Fruit fly (Drosophila melanogaster) whole organism, prepupa: Measurements from ENCODE around the gene pkm.

Source experiments
- Blimp-1 ChIP-seq: fragments of 200-800 bp; sonication (Bioruptor generic); optimal IDR thresholded peaks from 3 replicates; lab custom pipeline; 2017; ENCODE audit warnings: missing biosample characterization, missing genetic modification characterization, mild to moderate bottlenecking, moderate library complexity, missing genetic modification reagents
- CG11762 ChIP-seq: fragments of 200-800 bp; sonication (Bioruptor generic); optimal IDR thresholded peaks from 3 replicates; lab custom pipeline; 2016; ENCODE audit warnings: missing biosample characterization, missing genetic modification characterization; ENCODE audit not compliant: insufficient read depth
- CG15336 ChIP-seq: fragments of 200-800 bp; sonication (Bioruptor generic); IDR thresholded peaks from 2 replicates; pipeline ENCODE4 v1.3.6; 2022; ENCODE audit warnings: missing biosample characterization, missing genetic modification characterization
- CG3032 ChIP-seq: fragments of 200-800 bp; optimal IDR thresholded peaks from 2 replicates; lab custom pipeline; 2019; ENCODE audit warnings: missing biosample characterization, mild to moderate bottlenecking, missing genetic modification characterization, moderate library complexity
- CG34406 ChIP-seq: fragments of 200-800 bp; sonication (Bioruptor generic); optimal IDR thresholded peaks from 3 replicates; lab custom pipeline; 2016; ENCODE audit warnings: missing biosample characterization, missing genetic modification characterization
- CG3919 ChIP-seq: fragments of 200-800 bp; sonication (Bioruptor generic); optimal IDR thresholded peaks from 3 replicates; lab custom pipeline; 2016; ENCODE audit warnings: missing biosample characterization, missing genetic modification characterization
- CG6163 ChIP-seq: fragments of 200-800 bp; sonication (Bioruptor generic); IDR thresholded peaks from 3 replicates; pipeline ENCODE4 v1.3.6; 2022; ENCODE audit warnings: missing biosample characterization, missing genetic modification characterization
- CG6792 ChIP-seq: fragments of 200-800 bp; sonication (Bioruptor generic); optimal IDR thresholded peaks from 3 replicates; lab custom pipeline; 2016; ENCODE audit warnings: missing biosample characterization, missing genetic modification characterization
- CG6808 ChIP-seq: fragments of 200-800 bp; sonication (Bioruptor generic); optimal IDR thresholded peaks from 3 replicates; lab custom pipeline; 2017; ENCODE audit warnings: missing biosample characterization, missing genetic modification characterization, mild to moderate bottlenecking, moderate library complexity, missing genetic modification reagents
- CG6854 ChIP-seq: fragments of 200-800 bp; sonication (Bioruptor generic); optimal IDR thresholded peaks from 2 replicates; lab custom pipeline; 2017; ENCODE audit warnings: missing biosample characterization, mild to moderate bottlenecking, missing genetic modification characterization
- CG7368 ChIP-seq: fragments of 200-800 bp; sonication (Bioruptor generic); optimal IDR thresholded peaks from 3 replicates; lab custom pipeline; 2016; ENCODE audit warnings: missing biosample characterization, missing genetic modification characterization
- CG8319 ChIP-seq: fragments of 200-800 bp; sonication (Bioruptor generic); optimal IDR thresholded peaks from 3 replicates; lab custom pipeline; 2016; ENCODE audit warnings: missing biosample characterization, missing genetic modification characterization
- CG8632 ChIP-seq: fragments of 200-800 bp; sonication (Bioruptor generic); optimal IDR thresholded peaks from 3 replicates; lab custom pipeline; 2016; ENCODE audit warnings: missing biosample characterization, missing genetic modification characterization
- CG9139 ChIP-seq: fragments of 200-800 bp; sonication (Bioruptor generic); optimal IDR thresholded peaks from 3 replicates; lab custom pipeline; 2017; ENCODE audit warnings: missing biosample characterization, mild to moderate bottlenecking, missing genetic modification characterization
- Eip75B ChIP-seq: fragments of 200-800 bp; sonication (Bioruptor generic); optimal IDR thresholded peaks from 3 replicates; lab custom pipeline; 2016; ENCODE audit warnings: missing biosample characterization, missing genetic modification characterization
- Eip78C ChIP-seq: fragments of 200-800 bp; sonication (Bioruptor generic); peaks from one replicate; lab custom pipeline; 2016; ENCODE audit warnings: missing biosample characterization, missing genetic modification characterization
- Eip93F ChIP-seq: fragments of 200-800 bp; sonication (Bioruptor generic); optimal IDR thresholded peaks from 2 replicates; lab custom pipeline; 2016; ENCODE audit warnings: missing biosample characterization, mild to moderate bottlenecking, missing genetic modification characterization
- Ets96B ChIP-seq: fragments of 200-800 bp; optimal IDR thresholded peaks from 2 replicates; lab custom pipeline; 2019; ENCODE audit warnings: missing biosample characterization, mild to moderate bottlenecking, missing genetic modification characterization, moderate library complexity
- Gug ChIP-seq: fragments of 200-800 bp; sonication (Bioruptor generic); IDR thresholded peaks from 2 replicates; pipeline ENCODE4 v1.3.6; 2022; ENCODE audit warnings: missing biosample characterization, missing genetic modification characterization
- Hr39 ChIP-seq: fragments of 200-800 bp; sonication (Bioruptor generic); optimal IDR thresholded peaks from 2 replicates; lab custom pipeline; 2016; ENCODE audit warnings: missing biosample characterization, missing genetic modification characterization
- Hr4 ChIP-seq: fragments of 200-800 bp; sonication (Bioruptor generic); optimal IDR thresholded peaks from 3 replicates; lab custom pipeline; 2016; ENCODE audit warnings: missing biosample characterization, missing genetic modification characterization
- Lpt ChIP-seq: fragments of 200-800 bp; sonication (Bioruptor generic); optimal IDR thresholded peaks from 3 replicates; lab custom pipeline; 2016; ENCODE audit warnings: missing biosample characterization, missing genetic modification characterization
- Met ChIP-seq: fragments of 200-800 bp; sonication (Bioruptor generic); optimal IDR thresholded peaks from 3 replicates; lab custom pipeline; 2016; ENCODE audit warnings: missing biosample characterization, missing genetic modification characterization
- Smox ChIP-seq: fragments of 200-800 bp; sonication (Bioruptor generic); optimal IDR thresholded peaks from 3 replicates; lab custom pipeline; 2016; ENCODE audit warnings: missing biosample characterization, missing genetic modification characterization
- Sox102F ChIP-seq: fragments of 200-800 bp; sonication (Bioruptor generic); optimal IDR thresholded peaks from 2 replicates; lab custom pipeline; 2016; ENCODE audit warnings: missing biosample characterization, mild to moderate bottlenecking, missing genetic modification characterization
- acj6 ChIP-seq: fragments of 200-800 bp; sonication (Bioruptor generic); optimal IDR thresholded peaks from 3 replicates; lab custom pipeline; 2016; ENCODE audit warnings: missing biosample characterization, missing genetic modification characterization
- eg ChIP-seq: fragments of 200-800 bp; sonication (Bioruptor generic); IDR thresholded peaks from 3 replicates; pipeline ENCODE4 v1.3.6; 2022; ENCODE audit warnings: missing biosample characterization, missing genetic modification characterization
- fd59A ChIP-seq: fragments of 200-800 bp; sonication (Bioruptor generic); optimal IDR thresholded peaks from 2 replicates; lab custom pipeline; 2017; ENCODE audit warnings: missing biosample characterization, mild to moderate bottlenecking, missing genetic modification characterization, missing genetic modification reagents
- fd85E ChIP-seq: fragments of 200-800 bp; sonication (Bioruptor generic); optimal IDR thresholded peaks from 3 replicates; lab custom pipeline; 2016; ENCODE audit warnings: missing biosample characterization, missing genetic modification characterization
- fkh ChIP-seq: fragments of 200-800 bp; sonication (Bioruptor generic); optimal IDR thresholded peaks from 3 replicates; lab custom pipeline; 2017; ENCODE audit warnings: missing biosample characterization, mild to moderate bottlenecking, missing genetic modification characterization, moderate library complexity
- net ChIP-seq: fragments of 200-800 bp; sonication (Bioruptor generic); optimal IDR thresholded peaks from 3 replicates; lab custom pipeline; 2016; ENCODE audit warnings: missing biosample characterization, missing genetic modification characterization
- pdm3 ChIP-seq: fragments of 200-800 bp; sonication (Bioruptor generic); optimal IDR thresholded peaks from 3 replicates; lab custom pipeline; 2016; ENCODE audit warnings: missing biosample characterization, missing genetic modification characterization
- ss ChIP-seq, 2 experiments: fragments of 200-800 bp; sonication (Bioruptor generic); optimal IDR thresholded peaks; 2 replicates in 1 of 2; 3 replicates in 1 of 2; lab custom pipeline; 2017 to 2018; ENCODE audit warnings: mild to moderate bottlenecking in 2 of 2, missing biosample characterization in 2 of 2, missing genetic modification characterization in 2 of 2, moderate library complexity in 1 of 2
- svp ChIP-seq: fragments of 200-800 bp; sonication (Bioruptor generic); peaks from one replicate; lab custom pipeline; 2016; ENCODE audit warnings: missing biosample characterization, missing genetic modification characterization
- topi ChIP-seq: fragments of 200-800 bp; sonication (Bioruptor generic); optimal IDR thresholded peaks from 3 replicates; lab custom pipeline; 2016; ENCODE audit warnings: missing biosample characterization, missing genetic modification characterization
- vri ChIP-seq: fragments of 200-800 bp; sonication (Bioruptor generic); optimal IDR thresholded peaks from 3 replicates; lab custom pipeline; 2016; ENCODE audit warnings: missing biosample characterization, mild to moderate bottlenecking, missing genetic modification characterization

The pkm gene

DNA sequence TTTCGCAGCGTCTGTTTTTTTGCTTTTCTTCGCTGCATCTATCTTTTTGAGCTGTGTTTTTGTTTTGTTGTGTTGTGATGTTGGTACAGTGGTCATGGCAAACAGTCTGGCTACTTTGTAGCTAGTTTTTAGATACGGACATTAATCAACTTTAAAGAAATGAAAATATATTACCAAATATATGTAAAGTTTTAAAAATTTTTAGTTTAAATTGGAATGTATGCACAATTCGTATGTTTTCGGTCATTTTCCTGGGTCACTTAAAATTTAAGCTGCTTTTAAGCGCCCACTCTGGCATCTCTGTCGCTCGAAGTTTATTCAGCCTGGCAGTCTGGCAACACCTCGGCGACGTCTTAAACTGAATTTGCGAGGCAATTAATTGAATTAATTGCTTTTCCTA is 7.4 kb downstream of the pkm start, which contains the start of gene CG11695 (continued):
- TF ChIP-seq Sox102F (GFP tag; lab: Kevin White, UChicago) (no peak), eg (peak; percentile 62; the same call in 2 of the 3 replicates), net (GFP tag; lab: Kevin White, UChicago) (peak; percentile 58), fd59A (GFP tag; lab: Kevin White, UChicago) (peak; percentile 53), fd85E (GFP tag; lab: Kevin White, UChicago) (no peak), CG6792 (GFP tag; lab: Kevin White, UChicago) (peak; percentile 58), Eip78C (peak; percentile 82), CG8319 (no peak), Eip75B (GFP tag; lab: Kevin White, UChicago) (peak; percentile 65), Gug (peak; percentile 32; the same call in 1 of the 2 replicates), CG34406 (GFP tag; lab: Kevin White, UChicago) (peak; percentile 51), fkh (GFP tag; lab: Kevin White, UChicago) (peak; percentile 77), Hr39 (peak; percentile 64), CG9139 (peak; percentile 4), Hr4 (GFP tag; lab: Kevin White, UChicago) (peak; percentile 63), CG15336 (peak; percentile 55), svp (GFP tag; lab: Kevin White, UChicago) (peak; percentile 84), CG3919 (GFP tag; lab: Kevin White, UChicago) (peak; percentile 41), CG3032 (tag; lab: Kevin White, UChicago) (peak; percentile 77), Met (no peak), CG8632 (GFP tag; lab: Kevin White, UChicago) (peak; percentile 29), topi (GFP tag; lab: Kevin White, UChicago) (peak; percentile 57), ss (GFP tag; optimal IDR thresholded peaks at IDR 0.05; lab: Kevin White, UChicago) (peak; percentile 44 to 72), acj6 (GFP tag; lab: Kevin White, UChicago) (peak; percentile 71), vri (GFP tag; lab: Kevin White, UChicago) (no peak), CG7368 (GFP tag; lab: Kevin White, UChicago) (peak; percentile 49), Blimp-1 (no peak), Smox (GFP tag; lab: Kevin White, UChicago) (peak; percentile 61), CG11762 (GFP tag; lab: Kevin White, UChicago) (peak; percentile 13)

- TF ChIP-seq CG6163 (GFP tag; lab: Robert Waterston, UW) (no peak), CG3032 (tag; lab: Kevin White, UChicago) (no peak), Eip78C (peak; percentile 37), Lpt (GFP tag; lab: Kevin White, UChicago) (no peak), pdm3 (GFP tag; lab: Kevin White, UChicago) (no peak), Ets96B (no peak), CG6854 (GFP tag; lab: Kevin White, UChicago) (no peak), Eip93F (GFP tag; lab: Kevin White, UChicago) (no peak)
Measured at dm6 chrX:11573529-11573928, 10.4 kb downstream of the pkm start, which contains the start of gene CG11696. CG11696 (plus strand) TSS chrX:11573731.

dm6 chrX:11572270-11572914 is 11.6 kb downstream of the pkm start, which contains the start of the genes Kmn1 and Reepl1:
Kmn1 (minus strand) TSS chrX:11572442.
Reepl1 (plus strand) TSS chrX:11572707.
- no peak for TF ChIP-seq CG6808 (GFP tag; lab: Kevin White, UChicago)
- peak; percentile 7 for TF ChIP-seq Hr39
